Worm (Caenorhabditis elegans) whole organism, early embryonic: ENCODE data around the gene scl-15.

Experiments used
- aly-1 ChIP-seq: sonication (generic microtip); optimal IDR thresholded peaks from 2 replicates; lab custom pipeline; 2016; ENCODE audit warnings: missing genetic modification characterization, missing compliant biosample characterization
- ama-1 ChIP-seq: fragments of 150-350 bp; optimal IDR thresholded peaks from 2 replicates; lab custom pipeline; 2014
- ceh-13 ChIP-seq: fragments of 200-800 bp; sonication (Bioruptor generic); optimal IDR thresholded peaks from 2 replicates; lab custom pipeline; 2018; ENCODE audit warnings: mild to moderate bottlenecking, missing genetic modification characterization, missing compliant biosample characterization
- ceh-36 ChIP-seq: sonication (generic microtip); optimal IDR thresholded peaks from 2 replicates; lab custom pipeline; 2016; ENCODE audit warnings: missing genetic modification characterization, inconsistent platforms, missing compliant biosample characterization
- ets-7 ChIP-seq: sonication (generic microtip); optimal IDR thresholded peaks from 2 replicates; lab custom pipeline; 2016; ENCODE audit warnings: missing genotype, missing genetic modification characterization, missing compliant biosample characterization
- flt-1 ChIP-seq: fragments of 200-800 bp; sonication (Bioruptor generic); IDR thresholded peaks from 2 replicates; pipeline ENCODE4 v1.3.6; 2022; ENCODE audit warnings: missing genetic modification characterization, missing compliant biosample characterization
- hmbx-1 ChIP-seq: sonication (generic microtip); optimal IDR thresholded peaks from 2 replicates; lab custom pipeline; 2016; ENCODE audit warnings: mild to moderate bottlenecking, missing genetic modification characterization, missing compliant biosample characterization
- hnd-1 ChIP-seq: sonication (generic microtip); optimal IDR thresholded peaks from 2 replicates; lab custom pipeline; 2016; ENCODE audit warnings: missing genetic modification characterization, missing compliant biosample characterization
- pes-1 ChIP-seq: fragments of 200-800 bp; sonication (Bioruptor generic); IDR thresholded peaks from 2 replicates; pipeline ENCODE4 v1.3.6; 2022; ENCODE audit warnings: missing genetic modification reagents, missing genetic modification characterization, missing compliant biosample characterization
- sea-1 ChIP-seq: fragments of 200-800 bp; sonication (Bioruptor generic); conservative IDR thresholded peaks from 2 replicates; pipeline ENCODE4 v1.3.6; 2022; ENCODE audit warnings: missing genetic modification characterization, missing compliant biosample characterization
- tbx-37 ChIP-seq: fragments of 200-800 bp; sonication (Bioruptor generic); conservative IDR thresholded peaks from 2 replicates; pipeline ENCODE4 v1.3.6; 2022; ENCODE audit warnings: missing genetic modification reagents, missing genetic modification characterization, missing compliant biosample characterization
- tra-4 ChIP-seq: sonication (generic microtip); optimal IDR thresholded peaks from 2 replicates; lab custom pipeline; 2017; ENCODE audit warnings: missing genetic modification characterization, missing compliant biosample characterization

ce11 chrII:3287073-3287472 is 2.6 kb upstream of the scl-15 start, which contains the start of gene sri-63:
- TF ChIP-seq tra-4 (tag; lab: Kevin White, UChicago) (no peak), ama-1 (lab: Kevin White, UChicago) (no peak), sea-1 (no peak), flt-1 (GFP tag; lab: Robert Waterston, UW) (no peak), hmbx-1 (tag; lab: Kevin White, UChicago) (no peak), aly-1 (tag; lab: Kevin White, UChicago) (no peak), ets-7 (no peak), ceh-13 (GFP tag; lab: Kevin White, UChicago) (no peak), hnd-1 (no peak), ceh-36 (tag; lab: Kevin White, UChicago) (no peak), tbx-37 (GFP tag; lab: Robert Waterston, UW) (no peak), pes-1 (GFP tag; lab: Robert Waterston, UW) (no peak)
